Fruit fly (Drosophila melanogaster) whole organism, embryonic: ENCODE results near the gene TrpA1.
A peak's percentile ranks its signal among the peaks of the same experiment; 100 is the strongest.

Experiments
- CG10462 ChIP-seq: fragments of 200-800 bp; sonication (Bioruptor generic); optimal IDR thresholded peaks from 2 replicates; lab custom pipeline; 2016; ENCODE audit warnings: missing biosample characterization, missing genetic modification characterization
- CG10654 ChIP-seq: fragments of 200-800 bp; sonication (Bioruptor generic); optimal IDR thresholded peaks from 2 replicates; lab custom pipeline; 2016; ENCODE audit warnings: missing biosample characterization, missing genetic modification characterization
- CG10979 ChIP-seq: fragments of 200-800 bp; sonication (Bioruptor generic); optimal IDR thresholded peaks from 2 replicates; lab custom pipeline; 2018; ENCODE audit warnings: missing biosample characterization, mild to moderate bottlenecking, missing genetic modification characterization, moderate library complexity
- CG13123 ChIP-seq: fragments of 200-800 bp; sonication (Bioruptor generic); optimal IDR thresholded peaks from 2 replicates; lab custom pipeline; 2016; ENCODE audit warnings: missing biosample characterization, missing genetic modification characterization
- CG13775 ChIP-seq: fragments of 200-800 bp; sonication (Bioruptor generic); optimal IDR thresholded peaks from 3 replicates; lab custom pipeline; 2017; ENCODE audit warnings: missing biosample characterization, mild to moderate bottlenecking, missing genetic modification characterization
- CG15269 ChIP-seq: fragments of 200-800 bp; sonication (Bioruptor generic); optimal IDR thresholded peaks from 2 replicates; lab custom pipeline; 2018; ENCODE audit warnings: missing biosample characterization, mild to moderate bottlenecking, missing genetic modification characterization, moderate library complexity
- CG1529 ChIP-seq: fragments of 200-800 bp; sonication (Bioruptor generic); optimal IDR thresholded peaks from 3 replicates; lab custom pipeline; 2018; ENCODE audit warnings: missing biosample characterization, missing genetic modification characterization
- CG17186 ChIP-seq: fragments of 200-800 bp; sonication (Bioruptor generic); optimal IDR thresholded peaks from 3 replicates; lab custom pipeline; 2017; ENCODE audit warnings: missing biosample characterization, missing genetic modification reagents, missing genetic modification characterization
- CG17359 ChIP-seq: fragments of 200-800 bp; sonication (Bioruptor generic); optimal IDR thresholded peaks from 3 replicates; lab custom pipeline; 2018; ENCODE audit warnings: missing biosample characterization, mild to moderate bottlenecking, missing genetic modification characterization, moderate library complexity
- CG17568 ChIP-seq: fragments of 200-800 bp; sonication (Bioruptor generic); optimal IDR thresholded peaks from 2 replicates; lab custom pipeline; 2018; ENCODE audit warnings: missing biosample characterization, mild to moderate bottlenecking, missing genetic modification characterization, moderate library complexity
- CG2712 ChIP-seq: fragments of 200-800 bp; optimal IDR thresholded peaks from 3 replicates; lab custom pipeline; 2019; ENCODE audit warnings: missing biosample characterization, mild to moderate bottlenecking, missing genetic modification characterization, moderate library complexity
- CG32772 ChIP-seq: fragments of 200-800 bp; sonication (Bioruptor generic); IDR thresholded peaks from 2 replicates; pipeline ENCODE4 v1.3.6; 2022; ENCODE audit warnings: missing biosample characterization, missing genetic modification characterization
- CG3838 ChIP-seq: fragments of 200-800 bp; sonication (Bioruptor generic); optimal IDR thresholded peaks from 3 replicates; lab custom pipeline; 2016; ENCODE audit warnings: missing biosample characterization, missing genetic modification characterization
- CG4282 ChIP-seq: fragments of 200-800 bp; sonication (Bioruptor generic); optimal IDR thresholded peaks from 2 replicates; lab custom pipeline; 2016; ENCODE audit warnings: missing biosample characterization, missing genetic modification characterization
- CG4424 ChIP-seq: fragments of 200-800 bp; sonication (Bioruptor generic); optimal IDR thresholded peaks from 3 replicates; lab custom pipeline; 2016; ENCODE audit warnings: missing biosample characterization, missing genetic modification characterization
- CG4854 ChIP-seq: fragments of 200-800 bp; sonication (Bioruptor generic); optimal IDR thresholded peaks from 2 replicates; lab custom pipeline; 2016; ENCODE audit warnings: missing biosample characterization, missing genetic modification characterization, inconsistent platforms
- CG6765 ChIP-seq: fragments of 200-800 bp; sonication (Bioruptor generic); optimal IDR thresholded peaks from 3 replicates; lab custom pipeline; 2017; ENCODE audit warnings: missing biosample characterization, mild to moderate bottlenecking, missing genetic modification characterization
- CG6791 ChIP-seq: fragments of 200-800 bp; sonication (Bioruptor generic); IDR thresholded peaks from 3 replicates; pipeline ENCODE4 v1.3.6; 2022; ENCODE audit warnings: missing biosample characterization, missing genetic modification characterization; ENCODE audit not compliant: partially characterized antibody
- CG6854 ChIP-seq: fragments of 200-800 bp; sonication (Bioruptor generic); optimal IDR thresholded peaks from 3 replicates; lab custom pipeline; 2017; ENCODE audit warnings: missing biosample characterization, mild to moderate bottlenecking, missing genetic modification characterization
- CG8359 ChIP-seq: fragments of 200-800 bp; sonication (Bioruptor generic); optimal IDR thresholded peaks from 2 replicates; lab custom pipeline; 2017; ENCODE audit warnings: missing biosample characterization, mild to moderate bottlenecking, missing genetic modification characterization, borderline replicate concordance
- CG8388 ChIP-seq: fragments of 200-800 bp; sonication (Bioruptor generic); optimal IDR thresholded peaks from 2 replicates; lab custom pipeline; 2019; ENCODE audit warnings: missing biosample characterization, mild to moderate bottlenecking, missing genetic modification characterization, moderate library complexity
- CG8765 ChIP-seq: fragments of 200-800 bp; sonication (Bioruptor generic); IDR thresholded peaks from 2 replicates; pipeline ENCODE4 v1.3.6; 2022; ENCODE audit warnings: missing biosample characterization, missing genetic modification characterization
- CG8924 ChIP-seq: fragments of 200-800 bp; optimal IDR thresholded peaks from 3 replicates; lab custom pipeline; 2019; ENCODE audit warnings: missing biosample characterization, mild to moderate bottlenecking, missing genetic modification characterization, moderate library complexity
- Drgx ChIP-seq: fragments of 200-800 bp; sonication (Bioruptor generic); IDR thresholded peaks from 2 replicates; pipeline ENCODE4 v1.3.6; 2022; ENCODE audit warnings: missing biosample characterization, missing genetic modification characterization
- E2f1 ChIP-seq: fragments of 200-800 bp; sonication (Bioruptor generic); IDR thresholded peaks from 2 replicates; pipeline ENCODE4 v1.3.6; 2022; ENCODE audit warnings: missing biosample characterization, missing genetic modification characterization
- E2f2 ChIP-seq: fragments of 200-800 bp; sonication (Bioruptor generic); IDR thresholded peaks from 2 replicates; pipeline ENCODE4 v1.3.6; 2022; ENCODE audit warnings: missing biosample characterization, missing genetic modification characterization
- Fer3 ChIP-seq: fragments of 200-800 bp; sonication (Bioruptor generic); optimal IDR thresholded peaks from 2 replicates; lab custom pipeline; 2018; ENCODE audit warnings: missing biosample characterization, mild to moderate bottlenecking, missing genetic modification characterization, moderate library complexity
- HLH3B ChIP-seq: fragments of 200-800 bp; sonication (Bioruptor generic); IDR thresholded peaks from 2 replicates; pipeline ENCODE4 v1.3.6; 2022; ENCODE audit warnings: missing biosample characterization, missing genetic modification characterization
- Hr51 ChIP-seq, 2 experiments: fragments of 200-800 bp; sonication (Bioruptor generic); optimal IDR thresholded peaks; 2 replicates in 1 of 2; 3 replicates in 1 of 2; lab custom pipeline; 2016 to 2018; ENCODE audit warnings: missing biosample characterization in 2 of 2, missing genetic modification characterization in 2 of 2, mild to moderate bottlenecking in 1 of 2, moderate library complexity in 1 of 2
- Hsf ChIP-seq: fragments of 200-800 bp; sonication (Bioruptor generic); optimal IDR thresholded peaks from 3 replicates; lab custom pipeline; 2016; ENCODE audit warnings: missing biosample characterization, missing genetic modification characterization
- Neu2 ChIP-seq: fragments of 200-800 bp; sonication (Bioruptor generic); optimal IDR thresholded peaks from 3 replicates; lab custom pipeline; 2016; ENCODE audit warnings: missing biosample characterization, missing genetic modification characterization, borderline replicate concordance
- Nf-YC ChIP-seq: fragments of 200-800 bp; optimal IDR thresholded peaks from 3 replicates; lab custom pipeline; 2019; ENCODE audit warnings: missing biosample characterization, mild to moderate bottlenecking, missing genetic modification characterization, moderate library complexity
- Ssrp ChIP-seq: fragments of 200-800 bp; sonication (Bioruptor generic); optimal IDR thresholded peaks from 2 replicates; lab custom pipeline; 2018; ENCODE audit warnings: missing biosample characterization, mild to moderate bottlenecking, missing genetic modification characterization, moderate library complexity
- YL-1 ChIP-seq: fragments of 200-800 bp; sonication (Bioruptor generic); optimal IDR thresholded peaks from 3 replicates; lab custom pipeline; 2017; ENCODE audit warnings: missing biosample characterization, mild to moderate bottlenecking, missing genetic modification characterization
- bsh ChIP-seq, 2 experiments: fragments of 200-800 bp; sonication (Bioruptor generic); optimal IDR thresholded peaks; 2 replicates each; lab custom pipeline; 2017 to 2018; ENCODE audit warnings: mild to moderate bottlenecking in 2 of 2, missing biosample characterization in 2 of 2, missing genetic modification characterization in 2 of 2, moderate library complexity in 1 of 2
- croc ChIP-seq: fragments of 200-800 bp; sonication (Bioruptor generic); conservative IDR thresholded peaks from 3 replicates; pipeline ENCODE4 v1.3.6; 2022; ENCODE audit warnings: missing biosample characterization, missing genetic modification characterization
- dmrt11E ChIP-seq: fragments of 200-800 bp; sonication (Bioruptor generic); optimal IDR thresholded peaks from 3 replicates; lab custom pipeline; 2018; ENCODE audit warnings: missing biosample characterization, mild to moderate bottlenecking, missing genetic modification characterization, moderate library complexity
- ftz-f1 ChIP-seq: fragments of 200-800 bp; sonication (Bioruptor generic); optimal IDR thresholded peaks from 2 replicates; lab custom pipeline; 2016; ENCODE audit warnings: missing biosample characterization, missing genetic modification characterization
- hkb ChIP-seq, 2 experiments: fragments of 200-800 bp in 1 of 2; fragments of >200 bp in 1 of 2; sonication (Bioruptor generic) in 1 of 2; IDR thresholded peaks in 1 of 2; optimal IDR thresholded peaks in 1 of 2; 2 replicates each; pipeline versions ENCODE4 v1.3.6 to Lab custom; 2017 to 2022; ENCODE audit warnings: missing biosample characterization in 1 of 2, missing genetic modification characterization in 1 of 2
- ind ChIP-seq: fragments of 200-800 bp; sonication (Bioruptor generic); optimal IDR thresholded peaks from 3 replicates; lab custom pipeline; 2016; ENCODE audit warnings: missing biosample characterization, missing genetic modification characterization
- kah ChIP-seq: fragments of 200-800 bp; sonication (Bioruptor generic); optimal IDR thresholded peaks from 2 replicates; lab custom pipeline; 2018; ENCODE audit warnings: missing biosample characterization, mild to moderate bottlenecking, missing genetic modification characterization
- knrl ChIP-seq: fragments of 200-800 bp; sonication (Bioruptor generic); IDR thresholded peaks from 3 replicates; pipeline ENCODE4 v1.3.6; 2022; ENCODE audit warnings: missing biosample characterization, missing genetic modification characterization; ENCODE audit not compliant: partially characterized antibody
- lmd ChIP-seq: fragments of 200-800 bp; sonication (Bioruptor generic); IDR thresholded peaks from 2 replicates; pipeline ENCODE4 v1.3.6; 2022; ENCODE audit warnings: missing biosample characterization, missing genetic modification characterization
- pan ChIP-seq, 4 experiments: fragments of >200 bp in 3 of 4; fragments of 200-800 bp in 1 of 4; sonication (Bioruptor generic) in 1 of 4; optimal IDR thresholded peaks in 3 of 4; IDR thresholded peaks in 1 of 4; 2 replicates each; pipeline versions ENCODE4 v1.3.6 to Lab custom; 2017 to 2022; ENCODE audit warnings: missing biosample characterization in 2 of 4, missing genetic modification characterization in 2 of 4, mixed read lengths in 1 of 4
- psq ChIP-seq: fragments of 200-800 bp; sonication (Bioruptor generic); optimal IDR thresholded peaks from 2 replicates; lab custom pipeline; 2017; ENCODE audit warnings: missing biosample characterization, missing genetic modification characterization
- sd ChIP-seq: fragments of 200-800 bp; sonication (Bioruptor generic); optimal IDR thresholded peaks from 3 replicates; lab custom pipeline; 2018; ENCODE audit warnings: missing biosample characterization, mild to moderate bottlenecking, missing genetic modification characterization, moderate library complexity
- seq ChIP-seq: fragments of 200-800 bp; sonication (Bioruptor generic); IDR thresholded peaks from 2 replicates; pipeline ENCODE4 v1.3.6; 2022; ENCODE audit warnings: missing biosample characterization, missing genetic modification characterization
- wor ChIP-seq: fragments of 200-800 bp; sonication (Bioruptor generic); IDR thresholded peaks from 2 replicates; pipeline ENCODE4 v1.3.6; 2022; ENCODE audit warnings: missing biosample characterization, missing genetic modification characterization

The TrpA1 gene

DNA sequence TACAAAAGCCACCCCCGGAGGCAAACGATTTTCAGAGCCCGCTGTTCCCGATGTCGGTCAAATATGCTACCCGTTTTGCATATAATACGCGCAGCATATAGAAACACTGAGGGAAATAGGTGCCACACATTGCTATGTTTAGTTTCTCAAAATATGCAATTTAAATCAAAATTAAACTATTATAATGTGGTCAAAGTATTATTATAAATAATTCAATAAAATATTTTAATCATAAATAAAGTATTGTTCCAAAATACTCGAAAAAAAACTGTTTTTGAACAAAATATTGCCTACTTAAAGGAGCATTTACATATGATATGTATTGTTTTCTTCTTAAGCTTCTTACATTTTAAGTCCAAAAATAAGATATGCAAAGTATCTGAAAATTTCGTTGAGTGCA is 46.0 kb upstream of the TrpA1 start (continued):
- TF ChIP-seq Nf-YC (tag; lab: Kevin White, UChicago) = peak; percentile 7
- TF ChIP-seq knrl (GFP tag; lab: Robert Waterston, UW) = no peak
- TF ChIP-seq dmrt11E (tag; lab: Kevin White, UChicago) = peak; percentile 20
- no peak for TF ChIP-seq Neu2 (GFP tag; lab: Kevin White, UChicago)
- peak; percentile 57 for TF ChIP-seq ind (GFP tag; lab: Kevin White, UChicago)
- TF ChIP-seq CG6765 = peak; percentile 6
- TF ChIP-seq psq (GFP tag; lab: Kevin White, UChicago) = no peak
- TF ChIP-seq Drgx (GFP tag; lab: Robert Waterston, UW) = no peak
- TF ChIP-seq CG6854 = peak; percentile 4
- TF ChIP-seq YL-1 (GFP tag; lab: Kevin White, UChicago) = peak; percentile 1
- peak; percentile 45; the same call in 1 of the 2 replicates for TF ChIP-seq HLH3B (GFP tag; lab: Robert Waterston, UW)
- TF ChIP-seq CG15269 (tag; lab: Kevin White, UChicago) = peak; percentile 70
- TF ChIP-seq bsh (GFP tag; optimal IDR thresholded peaks at IDR 0.05; lab: Kevin White, UChicago) = peak in 1 of 2 experiments; percentile 62
- TF ChIP-seq CG10654 (GFP tag; lab: Kevin White, UChicago) = no peak
- peak; percentile 2 for TF ChIP-seq sd (tag; lab: Kevin White, UChicago)
- no peak for TF ChIP-seq CG3838
- TF ChIP-seq CG8388 = peak; percentile 46
- TF ChIP-seq lmd = peak; percentile 28; the same call in 1 of the 2 replicates
- peak; percentile 23 for TF ChIP-seq CG13775
- TF ChIP-seq ftz-f1 (GFP tag; lab: Kevin White, UChicago) = no peak
- TF ChIP-seq CG17359 (tag; lab: Kevin White, UChicago) = peak; percentile 59
- no peak for TF ChIP-seq seq (GFP tag; lab: Robert Waterston, UW)
- peak; percentile 73 for TF ChIP-seq CG8924 (tag; lab: Kevin White, UChicago)
- peak; percentile 24; the same call in 1 of the 2 replicates for TF ChIP-seq E2f2
- TF ChIP-seq pan (optimal IDR thresholded peaks at IDR 0.05; lab: Kevin White, UChicago) = no peak
- TF ChIP-seq pan (GFP tag; optimal IDR thresholded peaks at IDR 0.05 in 1 of 2, IDR thresholded peaks at IDR 0.05 in 1 of 2) = no peak
- peak; percentile 25; the same call in 1 of the 3 replicates for TF ChIP-seq croc (GFP tag; lab: Robert Waterston, UW)
- TF ChIP-seq CG4854 = no peak
- TF ChIP-seq Fer3 = peak; percentile 55
- TF ChIP-seq CG8359 = peak; percentile 45
- peak; percentile 36 for TF ChIP-seq CG4424 (GFP tag; lab: Kevin White, UChicago)
- no peak for TF ChIP-seq hkb (optimal IDR thresholded peaks at IDR 0.05; lab: Kevin White, UChicago)
- peak; percentile 37; the same call in 1 of the 2 replicates for TF ChIP-seq hkb (GFP tag; IDR thresholded peaks at IDR 0.05; lab: Robert Waterston, UW)
- TF ChIP-seq CG17568 = no peak
- 0 out of 2 replicates have a peak, but pooled peaks have one; percentile 26 for TF ChIP-seq CG32772
- TF ChIP-seq Hsf (GFP tag; lab: Kevin White, UChicago) = no peak
- TF ChIP-seq CG1529 = peak; percentile 15
- TF ChIP-seq CG10979 = peak; percentile 71
- TF ChIP-seq Ssrp (tag; lab: Kevin White, UChicago) = peak; percentile 67
- TF ChIP-seq CG6791 (GFP tag; lab: Robert Waterston, UW) = no peak
- TF ChIP-seq CG17186 (GFP tag; lab: Kevin White, UChicago) = no peak
- peak in 1 of 2 experiments; percentile 74 for TF ChIP-seq Hr51 (GFP tag; optimal IDR thresholded peaks at IDR 0.05; lab: Kevin White, UChicago)
- TF ChIP-seq CG10462 (GFP tag; lab: Kevin White, UChicago) = peak; percentile 25
- TF ChIP-seq CG2712 (tag; lab: Kevin White, UChicago) = peak; percentile 76
- no peak for TF ChIP-seq CG4282
- TF ChIP-seq E2f1 (GFP tag; lab: Robert Waterston, UW) = peak; percentile 58; the same call in 1 of the 2 replicates
- TF ChIP-seq wor (GFP tag; lab: Robert Waterston, UW) = 0 out of 2 replicates have a peak, but pooled peaks have one; percentile 23
- TF ChIP-seq CG8765 = no peak
- TF ChIP-seq kah = no peak
- no peak for TF ChIP-seq CG13123 (GFP tag; lab: Kevin White, UChicago)
